Worm (Caenorhabditis elegans): ENCODE data around the gene C38D9.2.

C38D9.2 gene

DNA sequence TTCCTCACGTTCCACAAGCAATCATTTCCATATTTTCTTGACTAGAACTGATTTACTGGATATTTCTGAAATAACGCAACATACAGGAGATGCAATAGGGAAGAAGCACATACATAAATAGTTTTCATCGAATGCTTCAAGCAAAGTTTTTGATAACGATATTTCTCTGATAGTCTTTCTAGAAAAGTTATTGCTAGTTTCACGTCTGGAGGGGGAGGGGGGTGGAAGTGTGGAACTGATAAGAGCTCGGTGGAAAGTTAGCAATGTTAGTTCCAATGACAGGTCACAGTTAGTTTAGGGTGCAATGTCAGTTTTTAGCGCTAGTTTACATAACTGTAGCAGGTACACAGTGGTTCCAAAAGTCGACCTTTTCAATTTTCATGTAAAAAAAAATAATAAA, 49.9 kb downstream of the C38D9.2 start, which contains the start of gene Y6G8.6:
Gene Y6G8.6, minus strand, starts transcription at position 98 of the 400 bp plus-strand sequence.
- TF ChIP-seq F39B2.1 (GFP tag; IDR thresholded peaks at IDR 0.05) (no peak), nhr-80 (tag; optimal IDR thresholded peaks at IDR 0.05) (peak; percentile 49), ceh-58 (GFP tag; IDR thresholded peaks at IDR 0.05) (no peak)

DNA sequence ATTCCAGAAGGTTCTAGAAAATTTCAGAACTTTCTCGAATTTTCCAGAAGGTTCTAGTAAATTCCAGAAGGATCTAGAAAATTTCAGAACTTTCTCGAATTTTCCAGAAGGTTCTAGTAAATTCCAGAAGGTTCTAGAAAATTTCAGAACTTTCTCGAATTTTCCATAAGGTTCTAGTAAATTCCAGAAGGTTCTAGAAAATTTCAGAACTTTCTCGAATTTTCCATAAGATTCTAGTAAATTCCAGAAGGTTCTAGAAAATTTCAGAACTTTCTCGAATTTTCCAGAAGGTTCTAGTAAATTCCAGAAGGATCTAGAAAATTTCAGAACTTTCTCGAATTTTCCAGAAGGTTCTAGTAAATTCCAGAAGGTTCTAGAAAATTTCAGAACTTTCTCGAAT, 51.2 kb downstream of the C38D9.2 start:
- TF ChIP-seq hsf-1 (GFP tag; IDR thresholded peaks at IDR 0.05), result peak; percentile 90

DNA sequence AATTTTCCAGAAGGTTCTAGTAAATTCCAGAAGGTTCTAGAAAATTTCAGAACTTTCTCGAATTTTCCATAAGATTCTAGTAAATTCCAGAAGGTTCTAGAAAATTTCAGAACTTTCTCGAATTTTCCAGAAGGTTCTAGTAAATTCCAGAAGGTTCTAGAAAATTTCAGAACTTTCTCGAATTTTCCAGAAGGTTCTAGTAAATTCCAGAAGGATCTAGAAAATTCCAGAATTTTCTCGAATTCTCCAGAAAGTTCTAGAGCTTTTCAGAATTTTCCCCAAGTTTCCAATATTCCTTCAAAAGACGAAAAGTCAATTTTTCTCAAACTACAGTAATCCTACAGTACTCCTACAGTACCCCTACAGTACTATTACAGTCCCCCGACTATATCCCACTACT, 51.9 kb downstream of the C38D9.2 start:
- TF ChIP-seq hsf-1 (GFP tag; IDR thresholded peaks at IDR 0.05), result peak; percentile 92

DNA sequence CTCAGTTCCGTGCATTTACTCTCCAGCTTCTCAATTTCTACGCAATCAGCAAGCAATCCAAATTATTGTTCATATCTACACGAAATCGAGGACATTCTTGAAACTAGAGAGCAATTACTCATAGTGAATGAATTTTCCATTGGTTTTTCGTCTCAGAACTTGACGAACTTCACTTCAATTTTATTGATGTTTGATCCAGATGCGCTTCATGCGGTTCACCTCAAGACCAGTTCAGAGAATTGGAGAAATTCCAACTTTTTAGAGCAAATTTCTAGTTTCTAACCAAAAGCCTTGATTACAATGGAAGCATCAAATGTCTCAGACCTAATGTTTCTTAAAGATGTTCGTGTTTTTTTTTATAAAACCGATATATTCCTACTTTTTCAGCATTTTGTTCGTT, 53.3 kb downstream of the C38D9.2 start, which contains the start of gene Y6G8.8:
Gene Y6G8.8, plus strand, starts transcription at position 301 of the 400 bp plus-strand sequence.
- no peak for TF ChIP-seq nhr-120 (GFP tag; IDR thresholded peaks at IDR 0.05)
- TF ChIP-seq ztf-26 (tag; optimal IDR thresholded peaks at IDR 0.05), result no peak
- no peak for TF ChIP-seq B0336.3 (GFP tag; IDR thresholded peaks at IDR 0.05)
- TF ChIP-seq sdz-38 (tag; optimal IDR thresholded peaks at IDR 0.05), result no peak
- TF ChIP-seq pbrm-1 (GFP tag; IDR thresholded peaks at IDR 0.05), result no peak
- TF ChIP-seq gei-17 (GFP tag; optimal IDR thresholded peaks at IDR 0.05), result no peak
- TF ChIP-seq ztf-6 (GFP tag; IDR thresholded peaks at IDR 0.05), result no peak
- no peak for TF ChIP-seq F33H1.4 (GFP tag; IDR thresholded peaks at IDR 0.05)
- no peak for TF ChIP-seq F37B4.10 (GFP tag; IDR thresholded peaks at IDR 0.05)
- no peak for TF ChIP-seq pha-4 (tag; optimal IDR thresholded peaks at IDR 0.05)
- TF ChIP-seq mxl-1 (tag; optimal IDR thresholded peaks at IDR 0.05), result no peak

Measured in whole organism, young adult.